Worm (Caenorhabditis elegans): ENCODE results near the gene tofu-1.

DNA sequence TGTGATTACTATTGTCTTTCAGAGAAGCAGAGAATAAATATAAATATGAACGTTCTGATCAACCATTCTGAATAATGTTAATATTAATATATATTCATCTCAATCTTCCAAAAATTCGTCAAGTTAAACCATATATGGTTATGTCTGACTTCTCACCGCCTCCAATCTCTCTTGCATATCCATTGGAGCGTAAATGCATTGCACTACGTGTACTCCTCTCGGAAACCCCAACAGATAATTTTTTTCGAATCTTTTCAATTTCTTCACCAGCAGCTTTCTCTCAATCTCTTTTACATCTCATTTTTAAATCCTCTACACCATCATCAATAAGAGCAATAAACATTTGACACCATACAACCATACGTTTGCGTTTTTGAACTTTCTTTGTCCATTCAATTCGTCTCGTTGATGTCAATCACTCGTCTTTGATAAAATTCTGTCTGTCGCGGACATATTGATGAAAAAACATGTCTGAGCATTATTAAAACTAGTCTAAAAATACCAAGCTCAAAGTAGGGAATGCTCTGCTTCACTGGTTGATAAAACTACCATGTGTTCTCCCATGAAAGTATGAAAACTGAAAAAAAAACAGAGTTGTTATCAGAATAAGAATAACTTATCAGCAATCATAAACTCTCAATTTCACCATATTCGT is 22.5 kb downstream of the tofu-1 start:
- TF ChIP-seq tab-1 (GFP tag; IDR thresholded peaks at IDR 0.05) (no peak), ztf-23 (GFP tag; IDR thresholded peaks at IDR 0.05) (0 out of 2 replicates have a peak, but pooled peaks have one; percentile 21), med-1 (GFP tag; optimal IDR thresholded peaks at IDR 0.05; ENCODE audit: insufficient read depth) (no peak), cog-1 (tag; optimal IDR thresholded peaks at IDR 0.05) (no peak), ref-1 (GFP tag; conservative IDR thresholded peaks at IDR 0.05) (no peak), ztf-29 (GFP tag; IDR thresholded peaks at IDR 0.05) (no peak), flt-1 (GFP tag; IDR thresholded peaks at IDR 0.05) (no peak), T22C8.4 (GFP tag; IDR thresholded peaks at IDR 0.05) (no peak)
